Fruit fly (Drosophila melanogaster) whole organism, embryonic: ENCODE measurements around the gene CG42540.

Experiments used
- CG10431 ChIP-seq: fragments of 200-800 bp; sonication (Bioruptor generic); optimal IDR thresholded peaks from 3 replicates; lab custom pipeline; 2018; ENCODE audit warnings: missing biosample characterization, mild to moderate bottlenecking, missing genetic modification characterization
- CG10959 ChIP-seq: fragments of 200-800 bp; sonication (Bioruptor generic); IDR thresholded peaks from 2 replicates; pipeline ENCODE4 v1.3.6; 2022; ENCODE audit warnings: missing biosample characterization, missing genetic modification characterization
- CG11247 ChIP-seq: fragments of 200-800 bp; sonication (Bioruptor generic); IDR thresholded peaks from 2 replicates; pipeline ENCODE4 v1.3.6; 2022; ENCODE audit warnings: missing biosample characterization, missing genetic modification characterization
- CG11695 ChIP-seq: fragments of 200-800 bp; sonication (Bioruptor generic); IDR thresholded peaks from 3 replicates; pipeline ENCODE4 v1.3.6; 2022; ENCODE audit warnings: missing biosample characterization, missing genetic modification characterization
- CG12071 ChIP-seq: fragments of 200-800 bp; sonication (Bioruptor generic); optimal IDR thresholded peaks from 3 replicates; lab custom pipeline; 2018; ENCODE audit warnings: missing biosample characterization, mild to moderate bottlenecking, missing genetic modification characterization
- CG12236 ChIP-seq: fragments of 200-800 bp; sonication (Bioruptor generic); optimal IDR thresholded peaks from 2 replicates; lab custom pipeline; 2016; ENCODE audit warnings: missing biosample characterization, missing genetic modification characterization
- CG12942 ChIP-seq: fragments of 200-800 bp; sonication (Bioruptor generic); optimal IDR thresholded peaks from 3 replicates; lab custom pipeline; 2016; ENCODE audit warnings: missing biosample characterization, missing genetic modification characterization
- CG17829 ChIP-seq: fragments of 200-800 bp; optimal IDR thresholded peaks from 2 replicates; lab custom pipeline; 2019; ENCODE audit warnings: missing biosample characterization, mild to moderate bottlenecking, missing genetic modification characterization, moderate library complexity
- CG1792 ChIP-seq: fragments of 200-800 bp; sonication (Bioruptor generic); optimal IDR thresholded peaks from 2 replicates; lab custom pipeline; 2016; ENCODE audit warnings: missing biosample characterization, missing genetic modification characterization
- CG2199 ChIP-seq: fragments of 200-800 bp; sonication (Bioruptor generic); IDR thresholded peaks from 3 replicates; pipeline ENCODE4 v1.3.6; 2022; ENCODE audit warnings: missing biosample characterization, missing genetic modification characterization
- CG2875 ChIP-seq: fragments of 200-800 bp; sonication (Bioruptor generic); optimal IDR thresholded peaks from 2 replicates; lab custom pipeline; 2017; ENCODE audit warnings: missing biosample characterization, mild to moderate bottlenecking, missing genetic modification characterization, missing genetic modification reagents
- CG4360 ChIP-seq: fragments of 200-800 bp; sonication (Bioruptor generic); IDR thresholded peaks from 2 replicates; pipeline ENCODE4 v1.3.6; 2022; ENCODE audit warnings: missing biosample characterization, missing genetic modification characterization
- CG6254 ChIP-seq: fragments of 200-800 bp; sonication (Bioruptor generic); optimal IDR thresholded peaks from 3 replicates; lab custom pipeline; 2017; ENCODE audit warnings: mild to moderate bottlenecking, missing biosample characterization, missing genetic modification reagents, missing genetic modification characterization
- CG8089 ChIP-seq: fragments of 200-800 bp; sonication (Bioruptor generic); optimal IDR thresholded peaks from 3 replicates; lab custom pipeline; 2016; ENCODE audit warnings: missing biosample characterization, missing genetic modification characterization
- CG8290 ChIP-seq, 3 experiments: fragments of 200-800 bp; sonication (Bioruptor generic); optimal IDR thresholded peaks; 2 replicates each; lab custom pipeline; 2016 to 2019; ENCODE audit warnings: missing biosample characterization in 3 of 3, missing genetic modification characterization in 3 of 3, mild to moderate bottlenecking in 2 of 3, moderate library complexity in 1 of 3
- CG8765 ChIP-seq: fragments of 200-800 bp; sonication (Bioruptor generic); IDR thresholded peaks from 2 replicates; pipeline ENCODE4 v1.3.6; 2022; ENCODE audit warnings: missing biosample characterization, missing genetic modification characterization
- CG9215 ChIP-seq: fragments of 200-800 bp; sonication (Bioruptor generic); IDR thresholded peaks from 2 replicates; pipeline ENCODE4 v1.3.6; 2022; ENCODE audit warnings: missing biosample characterization, missing genetic modification characterization
- CG9727 ChIP-seq: fragments of 200-800 bp; sonication (Bioruptor generic); optimal IDR thresholded peaks from 3 replicates; lab custom pipeline; 2017; ENCODE audit warnings: missing biosample characterization, mild to moderate bottlenecking, missing genetic modification characterization
- CHES-1-like ChIP-seq: fragments of 200-800 bp; sonication (Bioruptor generic); optimal IDR thresholded peaks from 2 replicates; lab custom pipeline; 2016; ENCODE audit warnings: missing biosample characterization, missing genetic modification characterization
- Dbx ChIP-seq: fragments of 200-800 bp; sonication (Bioruptor generic); IDR thresholded peaks from 3 replicates; pipeline ENCODE4 v1.3.6; 2022; ENCODE audit warnings: missing biosample characterization, missing genetic modification characterization
- ERR ChIP-seq: fragments of 200-800 bp; sonication (Bioruptor generic); optimal IDR thresholded peaks from 2 replicates; lab custom pipeline; 2016; ENCODE audit warnings: missing biosample characterization, missing genetic modification characterization
- HHEX ChIP-seq: fragments of 200-800 bp; sonication (Bioruptor generic); optimal IDR thresholded peaks from 3 replicates; lab custom pipeline; 2017; ENCODE audit warnings: missing biosample characterization, mild to moderate bottlenecking, missing genetic modification characterization, missing genetic modification reagents
- Kr ChIP-seq: fragments of 200-800 bp; sonication (Bioruptor generic); optimal IDR thresholded peaks from 2 replicates; lab custom pipeline; 2017; ENCODE audit warnings: missing biosample characterization, mild to moderate bottlenecking, missing genetic modification characterization
- Nf-YB ChIP-seq: fragments of 200-800 bp; sonication (Bioruptor generic); optimal IDR thresholded peaks from 3 replicates; lab custom pipeline; 2019; ENCODE audit warnings: missing biosample characterization, mild to moderate bottlenecking, missing genetic modification characterization, moderate library complexity
- Oli ChIP-seq: fragments of 200-800 bp; sonication (Bioruptor generic); optimal IDR thresholded peaks from 2 replicates; lab custom pipeline; 2018; ENCODE audit warnings: missing biosample characterization, mild to moderate bottlenecking, missing genetic modification characterization, moderate library complexity
- Sry-β ChIP-seq: fragments of 200-800 bp; sonication (Bioruptor generic); optimal IDR thresholded peaks from 2 replicates; lab custom pipeline; 2018; ENCODE audit warnings: missing biosample characterization, mild to moderate bottlenecking, missing genetic modification characterization, moderate library complexity
- Sry-δ ChIP-seq: fragments of 200-800 bp; sonication (Bioruptor generic); optimal IDR thresholded peaks from 2 replicates; lab custom pipeline; 2016; ENCODE audit warnings: missing biosample characterization, missing genetic modification characterization
- Trl ChIP-seq, 3 experiments: fragments of >200 bp in 2 of 3; fragments of 200-800 bp in 1 of 3; sonication (Bioruptor generic) in 1 of 3; optimal IDR thresholded peaks; 2 replicates in 1 of 3; 3 replicates in 2 of 3; lab custom pipeline; 2016 to 2017; ENCODE audit warnings: missing biosample characterization in 1 of 3, missing genetic modification characterization in 1 of 3
- Xbp1 ChIP-seq: fragments of 200-800 bp; sonication (Bioruptor generic); optimal IDR thresholded peaks from 3 replicates; lab custom pipeline; 2016; ENCODE audit warnings: missing biosample characterization, mild to moderate bottlenecking, missing genetic modification characterization
- abd-A ChIP-seq: fragments of 200-800 bp; sonication (Bioruptor generic); optimal IDR thresholded peaks from 3 replicates; lab custom pipeline; 2019; ENCODE audit warnings: missing biosample characterization, mild to moderate bottlenecking, missing genetic modification characterization, moderate library complexity
- bsh ChIP-seq, 2 experiments: fragments of 200-800 bp; sonication (Bioruptor generic); optimal IDR thresholded peaks; 2 replicates each; lab custom pipeline; 2017 to 2018; ENCODE audit warnings: mild to moderate bottlenecking in 2 of 2, missing biosample characterization in 2 of 2, missing genetic modification characterization in 2 of 2, moderate library complexity in 1 of 2
- dan ChIP-seq: fragments of 200-800 bp; sonication (Bioruptor generic); IDR thresholded peaks from 2 replicates; pipeline ENCODE4 v1.3.6; 2022; ENCODE audit warnings: missing biosample characterization, missing genetic modification characterization
- danr ChIP-seq: fragments of 200-800 bp; sonication (Bioruptor generic); IDR thresholded peaks from 2 replicates; pipeline ENCODE4 v1.3.6; 2022; ENCODE audit warnings: missing biosample characterization, missing genetic modification characterization
- dm ChIP-seq: fragments of 200-800 bp; sonication (Bioruptor generic); optimal IDR thresholded peaks from 3 replicates; lab custom pipeline; 2016; ENCODE audit warnings: missing biosample characterization, missing genetic modification characterization
- eve ChIP-seq, 2 experiments: fragments of >200 bp; optimal IDR thresholded peaks; 2 replicates each; lab custom pipeline; 2017; ENCODE audit warnings: missing biosample characterization in 2 of 2, missing genetic modification characterization in 2 of 2
- ftz-f1 ChIP-seq: fragments of 200-800 bp; sonication (Bioruptor generic); optimal IDR thresholded peaks from 2 replicates; lab custom pipeline; 2016; ENCODE audit warnings: missing biosample characterization, missing genetic modification characterization
- gcm ChIP-seq: fragments of 200-800 bp; sonication (Bioruptor generic); optimal IDR thresholded peaks from 2 replicates; lab custom pipeline; 2019; ENCODE audit warnings: missing biosample characterization, mild to moderate bottlenecking, missing genetic modification characterization, moderate library complexity
- gt ChIP-seq: fragments of 200-800 bp; sonication (Bioruptor generic); IDR thresholded peaks from 2 replicates; pipeline ENCODE4 v1.3.6; 2022; ENCODE audit warnings: missing biosample characterization, missing genetic modification characterization
- hb ChIP-seq: fragments of 200-800 bp; sonication (Bioruptor generic); IDR thresholded peaks from 3 replicates; pipeline ENCODE4 v1.3.6; 2022; ENCODE audit warnings: missing biosample characterization, missing genetic modification characterization; ENCODE audit not compliant: partially characterized antibody
- nerfin-2 ChIP-seq: fragments of 200-800 bp; sonication (Bioruptor generic); IDR thresholded peaks from 2 replicates; pipeline ENCODE4 v1.3.6; 2022; ENCODE audit warnings: missing biosample characterization, missing genetic modification characterization; ENCODE audit not compliant: partially characterized antibody
- peb ChIP-seq: fragments of 200-800 bp; sonication (Bioruptor generic); IDR thresholded peaks from 2 replicates; pipeline ENCODE4 v1.3.6; 2022; ENCODE audit warnings: missing biosample characterization, missing genetic modification characterization
- sd ChIP-seq: fragments of 200-800 bp; sonication (Bioruptor generic); optimal IDR thresholded peaks from 3 replicates; lab custom pipeline; 2018; ENCODE audit warnings: missing biosample characterization, mild to moderate bottlenecking, missing genetic modification characterization, moderate library complexity
- slou ChIP-seq: fragments of 200-800 bp; sonication (Bioruptor generic); optimal IDR thresholded peaks from 3 replicates; lab custom pipeline; 2016; ENCODE audit warnings: missing biosample characterization, missing genetic modification characterization
- so ChIP-seq: fragments of 200-800 bp; sonication (Bioruptor generic); IDR thresholded peaks from 3 replicates; pipeline ENCODE4 v1.3.6; 2022; ENCODE audit warnings: missing biosample characterization, missing genetic modification characterization
- stwl ChIP-seq: fragments of 200-800 bp; sonication (Bioruptor generic); optimal IDR thresholded peaks from 3 replicates; lab custom pipeline; 2018; ENCODE audit warnings: missing biosample characterization, mild to moderate bottlenecking, missing genetic modification characterization, moderate library complexity
- ttk ChIP-seq: fragments of 200-800 bp; sonication (Bioruptor generic); IDR thresholded peaks from 2 replicates; pipeline ENCODE4 v2.1.2; 2022; ENCODE audit warnings: missing biosample characterization, missing genetic modification characterization
- tx ChIP-seq: fragments of 200-800 bp; sonication (Bioruptor generic); optimal IDR thresholded peaks from 2 replicates; lab custom pipeline; 2016; ENCODE audit warnings: missing biosample characterization, missing genetic modification characterization
- yki ChIP-seq: fragments of >200 bp; optimal IDR thresholded peaks from 3 replicates; lab custom pipeline; 2018

Gene CG42540

dm6 chr3L:4624371-4625154, 68.7 kb downstream of the CG42540 start (continued):
- TF ChIP-seq Nf-YB (GFP tag; lab: Kevin White, UChicago) = peak; percentile 64
- TF ChIP-seq CG17829 (tag; lab: Kevin White, UChicago) = peak; percentile 75
- peak; percentile 80 for TF ChIP-seq danr (GFP tag; lab: Robert Waterston, UW)
- TF ChIP-seq bsh (GFP tag; optimal IDR thresholded peaks at IDR 0.05; lab: Kevin White, UChicago) = peak; percentile 87 to 91
- TF ChIP-seq Trl (optimal IDR thresholded peaks at IDR 0.05; lab: Kevin White, UChicago) = peak; percentile 60 to 65
- TF ChIP-seq Trl (GFP tag; optimal IDR thresholded peaks at IDR 0.05; lab: Kevin White, UChicago) = peak; percentile 56
- TF ChIP-seq stwl (tag; lab: Kevin White, UChicago) = no peak
- peak; percentile 81 for TF ChIP-seq CG1792 (GFP tag; lab: Kevin White, UChicago)
- no peak for TF ChIP-seq nerfin-2 (GFP tag; lab: Robert Waterston, UW)
- TF ChIP-seq CG10431 (GFP tag; lab: Kevin White, UChicago) = peak; percentile 43
- peak; percentile 51 for TF ChIP-seq CG8765
- no peak for TF ChIP-seq Sry-β (GFP tag; lab: Kevin White, UChicago)
- peak; percentile 92 for TF ChIP-seq CG11695
- TF ChIP-seq ERR (GFP tag; lab: Kevin White, UChicago) = peak; percentile 71
- TF ChIP-seq HHEX (GFP tag; lab: Kevin White, UChicago) = peak; percentile 85
- peak; percentile 91 for TF ChIP-seq Xbp1 (GFP tag; lab: Kevin White, UChicago)
- TF ChIP-seq CG10959 (GFP tag; lab: Robert Waterston, UW) = peak; percentile 57; the same call in 1 of the 2 replicates
- TF ChIP-seq peb (GFP tag; lab: Robert Waterston, UW) = peak; percentile 71
- TF ChIP-seq gcm (GFP tag; lab: Kevin White, UChicago) = peak; percentile 76
- peak; percentile 93 for TF ChIP-seq Oli (tag; lab: Kevin White, UChicago)
- peak in 1 of 2 experiments; percentile 95 for TF ChIP-seq eve (GFP tag; optimal IDR thresholded peaks at IDR 0.05; lab: Kevin White, UChicago)
- peak; percentile 74 for TF ChIP-seq CG6254 (GFP tag; lab: Kevin White, UChicago)
- TF ChIP-seq CG11247 = peak; percentile 69; the same call in 1 of the 2 replicates
- peak; percentile 88 for TF ChIP-seq tx (GFP tag; lab: Kevin White, UChicago)
- peak; percentile 61 for TF ChIP-seq dm (GFP tag; lab: Kevin White, UChicago)
- peak; percentile 81; the same call in 2 of the 3 replicates for TF ChIP-seq so (GFP tag; lab: Robert Waterston, UW)
- peak; percentile 45; the same call in 1 of the 2 replicates for TF ChIP-seq dan (GFP tag; lab: Robert Waterston, UW)
- TF ChIP-seq CG2875 (GFP tag; lab: Kevin White, UChicago) = peak; percentile 63
- TF ChIP-seq hb (GFP tag; lab: Robert Waterston, UW) = no peak
- TF ChIP-seq CG12071 (GFP tag; lab: Kevin White, UChicago) = peak; percentile 79
- no peak for TF ChIP-seq ftz-f1 (GFP tag; lab: Kevin White, UChicago)
- TF ChIP-seq CG9215 (GFP tag; lab: Robert Waterston, UW) = peak; percentile 83
- peak; percentile 74 for TF ChIP-seq abd-A (tag; lab: Kevin White, UChicago)
- peak; percentile 58 for TF ChIP-seq Sry-δ (GFP tag; lab: Kevin White, UChicago)
- peak; percentile 74 for TF ChIP-seq CHES-1-like (GFP tag; lab: Kevin White, UChicago)
- TF ChIP-seq yki (lab: Kevin White, UChicago) = no peak
- peak; percentile 71 for TF ChIP-seq gt (GFP tag; lab: Robert Waterston, UW)
- peak; percentile 66 for TF ChIP-seq slou (GFP tag; lab: Kevin White, UChicago)
- peak; percentile 77 for TF ChIP-seq CG12942 (GFP tag; lab: Kevin White, UChicago)
- TF ChIP-seq CG4360 (GFP tag; lab: Robert Waterston, UW) = 0 out of 2 replicates have a peak, but pooled peaks have one; percentile 47
- peak; percentile 83 for TF ChIP-seq CG12236
- TF ChIP-seq CG9727 = peak; percentile 89
- peak; percentile 83 for TF ChIP-seq CG2199
- TF ChIP-seq ttk = peak; percentile 83
- no peak for TF ChIP-seq Kr (GFP tag; lab: Kevin White, UChicago)
- peak; percentile 77 for TF ChIP-seq CG8290 (GFP tag; optimal IDR thresholded peaks at IDR 0.05; lab: Kevin White, UChicago)
- peak; percentile 46 to 59 for TF ChIP-seq CG8290 (tag; optimal IDR thresholded peaks at IDR 0.05; lab: Kevin White, UChicago)
- TF ChIP-seq Dbx (GFP tag; lab: Robert Waterston, UW) = peak; percentile 85
- TF ChIP-seq sd (tag; lab: Kevin White, UChicago) = peak; percentile 58
- peak; percentile 82 for TF ChIP-seq CG8089 (GFP tag; lab: Kevin White, UChicago)
